Worm (Caenorhabditis elegans): Measurements from ENCODE around the gene plpp-1.2.

ce11 chrII:6531527-6531926 lies 46.3 kb downstream of the plpp-1.2 start, which contains the start of gene abch-1:
- TF ChIP-seq him-1 (tag; optimal IDR thresholded peaks at IDR 0.05) (no peak), dao-5 (tag; optimal IDR thresholded peaks at IDR 0.05) (no peak)

All from whole organism, L4/young adult.